Worm (Caenorhabditis elegans) whole organism, L1 larva: Measurements from ENCODE around the gene msp-78.

Experiments
- C04F5.9 ChIP-seq: sonication (generic microtip); optimal IDR thresholded peaks from 2 replicates; lab custom pipeline; 2016; ENCODE audit warnings: missing genetic modification characterization, missing compliant biosample characterization
- C16A3.4 ChIP-seq: fragments of 150-350 bp; optimal IDR thresholded peaks from 2 replicates; lab custom pipeline; 2014; ENCODE audit warnings: missing biosample characterization, missing genetic modification characterization
- F16B12.6 ChIP-seq: fragments of 150-350 bp; optimal IDR thresholded peaks from 2 replicates; lab custom pipeline; 2014; ENCODE audit warnings: missing biosample characterization, missing genetic modification characterization
- aly-2 ChIP-seq: fragments of 150-350 bp; optimal IDR thresholded peaks from 2 replicates; lab custom pipeline; 2014; ENCODE audit warnings: missing biosample characterization, missing genetic modification characterization
- ama-1 ChIP-seq: fragments of 150-350 bp; optimal IDR thresholded peaks from 2 replicates; lab custom pipeline; 2014
- ceh-63 ChIP-seq: fragments of 200-800 bp; sonication (Bioruptor generic); optimal IDR thresholded peaks from 2 replicates; lab custom pipeline; 2018; ENCODE audit warnings: mild to moderate bottlenecking, missing genetic modification characterization, missing compliant biosample characterization
- ceh-90 ChIP-seq: sonication (generic microtip); optimal IDR thresholded peaks from 2 replicates; lab custom pipeline; 2016; ENCODE audit warnings: missing genetic modification characterization, missing compliant biosample characterization
- ces-1 ChIP-seq: fragments of 150-350 bp; optimal IDR thresholded peaks from 2 replicates; lab custom pipeline; 2014; ENCODE audit warnings: missing biosample characterization, missing genetic modification reagents, missing genetic modification characterization
- dpl-1 ChIP-seq, 3 experiments: fragments of 150-350 bp in 2 of 3; sonication (generic microtip) in 1 of 3; optimal IDR thresholded peaks; 2 replicates each; lab custom pipeline; 2014 to 2017; ENCODE audit warnings: missing biosample characterization in 3 of 3, missing genetic modification characterization in 3 of 3, missing genetic modification reagents in 3 of 3
- efl-3 ChIP-seq: fragments of 200-800 bp; sonication (Bioruptor generic); optimal IDR thresholded peaks from 2 replicates; lab custom pipeline; 2018; ENCODE audit warnings: mild to moderate bottlenecking, missing genetic modification characterization, missing compliant biosample characterization
- egl-13 ChIP-seq: sonication (generic microtip); optimal IDR thresholded peaks from 2 replicates; lab custom pipeline; 2016; ENCODE audit warnings: missing genotype, missing genetic modification reagents, missing genetic modification characterization, missing compliant biosample characterization
- ets-5 ChIP-seq: fragments of 200-800 bp; sonication (Bioruptor generic); IDR thresholded peaks from 2 replicates; pipeline ENCODE4 v1.3.6; 2022; ENCODE audit warnings: missing genetic modification characterization, missing compliant biosample characterization
- fkh-8 ChIP-seq: sonication (generic microtip); optimal IDR thresholded peaks from 2 replicates; lab custom pipeline; 2016; ENCODE audit warnings: mild to moderate bottlenecking, missing genetic modification characterization, missing compliant biosample characterization
- fos-1 ChIP-seq: fragments of 150-350 bp; optimal IDR thresholded peaks from 2 replicates; lab custom pipeline; 2014; ENCODE audit warnings: missing biosample characterization, missing genetic modification characterization
- hlh-17 ChIP-seq: fragments of 200-800 bp; sonication (Bioruptor generic); optimal IDR thresholded peaks from 2 replicates; lab custom pipeline; 2018; ENCODE audit warnings: missing genetic modification characterization, mild to moderate bottlenecking, missing compliant biosample characterization, moderate library complexity, borderline replicate concordance
- hpl-2 ChIP-seq: fragments of 150-350 bp; optimal IDR thresholded peaks from 2 replicates; lab custom pipeline; 2014; ENCODE audit warnings: missing biosample characterization, missing genetic modification reagents, missing genetic modification characterization
- irx-1 ChIP-seq: sonication (generic microtip); optimal IDR thresholded peaks from 2 replicates; lab custom pipeline; 2016; ENCODE audit warnings: missing genetic modification characterization, missing compliant biosample characterization
- isw-1 ChIP-seq: fragments of 200-800 bp; sonication (Bioruptor generic); IDR thresholded peaks from 2 replicates; pipeline ENCODE4 v1.3.6; 2022; ENCODE audit warnings: missing genetic modification characterization, missing compliant biosample characterization
- jun-1 ChIP-seq: fragments of 150-350 bp; optimal IDR thresholded peaks from 2 replicates; lab custom pipeline; 2014; ENCODE audit warnings: missing biosample characterization, missing genetic modification reagents, missing genetic modification characterization
- lin-13 ChIP-seq: fragments of 150-350 bp; optimal IDR thresholded peaks from 2 replicates; lab custom pipeline; 2014; ENCODE audit warnings: missing biosample characterization, missing genetic modification reagents, missing genetic modification characterization
- lin-14 ChIP-seq: fragments of 200-800 bp; sonication (Bioruptor generic); optimal IDR thresholded peaks from 2 replicates; lab custom pipeline; 2018; ENCODE audit warnings: mild to moderate bottlenecking, missing genetic modification characterization, moderate library complexity, missing compliant biosample characterization
- lin-15B ChIP-seq: fragments of 150-350 bp; sonication (generic microtip); optimal IDR thresholded peaks from 3 replicates; lab custom pipeline; 2014; ENCODE audit warnings: missing biosample characterization, missing genetic modification characterization
- lin-35 ChIP-seq, 2 experiments: fragments of 150-350 bp; optimal IDR thresholded peaks; 2 replicates each; lab custom pipeline; 2014; ENCODE audit warnings: missing biosample characterization in 2 of 2, missing genetic modification characterization in 2 of 2, missing genetic modification reagents in 2 of 2
- lin-39 ChIP-seq: fragments of 150-350 bp; optimal IDR thresholded peaks from 2 replicates; lab custom pipeline; 2014; ENCODE audit warnings: missing biosample characterization, missing genetic modification reagents, missing genetic modification characterization
- lir-3 ChIP-seq: sonication (generic microtip); optimal IDR thresholded peaks from 2 replicates; lab custom pipeline; 2016; ENCODE audit warnings: mild to moderate bottlenecking, missing genetic modification characterization, moderate library complexity, missing compliant biosample characterization; ENCODE audit not compliant: poor library complexity
- mdl-1 ChIP-seq, 2 experiments: fragments of 150-350 bp; optimal IDR thresholded peaks; 2 replicates each; lab custom pipeline; 2014 to 2017; ENCODE audit warnings: missing biosample characterization in 2 of 2, missing genetic modification characterization in 2 of 2, inconsistent platforms in 1 of 2
- mep-1 ChIP-seq: fragments of 150-350 bp; optimal IDR thresholded peaks from 2 replicates; lab custom pipeline; 2014; ENCODE audit warnings: missing biosample characterization, missing genetic modification characterization
- nhr-11 ChIP-seq: fragments of 150-350 bp; optimal IDR thresholded peaks from 2 replicates; lab custom pipeline; 2014; ENCODE audit warnings: missing biosample characterization, missing genetic modification characterization
- nhr-12 ChIP-seq: sonication (generic microtip); optimal IDR thresholded peaks from 2 replicates; lab custom pipeline; 2017; ENCODE audit warnings: missing biosample characterization, missing genetic modification characterization
- nhr-19 ChIP-seq: fragments of 200-800 bp; sonication (Bioruptor generic); conservative IDR thresholded peaks from 2 replicates; pipeline ENCODE4 v1.3.6; 2022; ENCODE audit warnings: missing genetic modification characterization, missing compliant biosample characterization
- nhr-20 ChIP-seq: sonication (generic microtip); optimal IDR thresholded peaks from 2 replicates; lab custom pipeline; 2016; ENCODE audit warnings: mild to moderate bottlenecking, missing genetic modification characterization, missing compliant biosample characterization
- nhr-237 ChIP-seq: fragments of 150-350 bp; optimal IDR thresholded peaks from 2 replicates; lab custom pipeline; 2014; ENCODE audit warnings: missing biosample characterization, missing genetic modification characterization
- nhr-28 ChIP-seq: fragments of 150-350 bp; optimal IDR thresholded peaks from 2 replicates; lab custom pipeline; 2014; ENCODE audit warnings: missing biosample characterization, missing genetic modification characterization
- nhr-71 ChIP-seq: sonication (generic microtip); optimal IDR thresholded peaks from 2 replicates; lab custom pipeline; 2016; ENCODE audit warnings: mild to moderate bottlenecking, missing genetic modification characterization, moderate library complexity, missing compliant biosample characterization
- nhr-84 ChIP-seq: sonication (generic microtip); optimal IDR thresholded peaks from 2 replicates; lab custom pipeline; 2017; ENCODE audit warnings: missing biosample characterization, missing genetic modification characterization
- nhr-85 ChIP-seq: sonication (generic microtip); peaks from one replicate; lab custom pipeline; 2016; ENCODE audit warnings: missing genetic modification characterization, inconsistent platforms, missing compliant biosample characterization
- nhr-90 ChIP-seq: sonication (generic microtip); optimal IDR thresholded peaks from 2 replicates; lab custom pipeline; 2016; ENCODE audit warnings: mild to moderate bottlenecking, missing genetic modification characterization, missing compliant biosample characterization; ENCODE audit not compliant: poor library complexity
- pag-3 ChIP-seq: sonication (generic microtip); optimal IDR thresholded peaks from 2 replicates; lab custom pipeline; 2017; ENCODE audit warnings: missing genetic modification characterization, mild to moderate bottlenecking, missing compliant biosample characterization, antibody characterized with exemption, borderline replicate concordance; ENCODE audit not compliant: insufficient read depth
- pax-3 ChIP-seq: fragments of 200-800 bp; sonication (Bioruptor generic); optimal IDR thresholded peaks from 2 replicates; lab custom pipeline; 2018; ENCODE audit warnings: mild to moderate bottlenecking, missing genetic modification characterization, moderate library complexity, missing compliant biosample characterization
- pqm-1 ChIP-seq: sonication (generic microtip); optimal IDR thresholded peaks from 3 replicates; lab custom pipeline; 2017; ENCODE audit warnings: missing biosample characterization, missing genetic modification characterization
- snu-23 ChIP-seq: sonication (generic microtip); optimal IDR thresholded peaks from 2 replicates; lab custom pipeline; 2016; ENCODE audit warnings: missing genetic modification characterization, missing compliant biosample characterization
- swsn-7 ChIP-seq: sonication (generic microtip); optimal IDR thresholded peaks from 2 replicates; lab custom pipeline; 2016; ENCODE audit warnings: missing genetic modification characterization, missing compliant biosample characterization
- tbx-2 ChIP-seq: sonication (generic microtip); optimal IDR thresholded peaks from 2 replicates; lab custom pipeline; 2016; ENCODE audit warnings: missing genetic modification characterization, missing compliant biosample characterization
- tlp-1 ChIP-seq: fragments of 150-350 bp; optimal IDR thresholded peaks from 2 replicates; lab custom pipeline; 2014; ENCODE audit warnings: missing biosample characterization, missing genetic modification characterization
- unc-30 ChIP-seq: sonication (generic microtip); optimal IDR thresholded peaks from 2 replicates; lab custom pipeline; 2017; ENCODE audit warnings: missing biosample characterization, missing genetic modification characterization
- unc-62 ChIP-seq: fragments of 150-350 bp; optimal IDR thresholded peaks from 2 replicates; lab custom pipeline; 2014; ENCODE audit warnings: missing biosample characterization, missing genetic modification reagents, missing genetic modification characterization
- unc-86 ChIP-seq: sonication (generic microtip); optimal IDR thresholded peaks from 2 replicates; lab custom pipeline; 2016; ENCODE audit warnings: missing genetic modification characterization, missing compliant biosample characterization
- xbp-1 ChIP-seq: sonication (generic microtip); optimal IDR thresholded peaks from 2 replicates; lab custom pipeline; 2016; ENCODE audit warnings: missing genetic modification characterization, missing compliant biosample characterization
- ztf-4 ChIP-seq: fragments of 150-350 bp; optimal IDR thresholded peaks from 2 replicates; lab custom pipeline; 2014; ENCODE audit warnings: missing biosample characterization, missing genetic modification characterization

msp-78 gene

ce11 chrIV:9777535-9777934 lies 7.7 kb downstream of the msp-78 start, which contains the start of gene sna-2 (continued):
- TF ChIP-seq ztf-4 (tag; lab: Kevin White, UChicago) (no peak), nhr-12 (tag; lab: Kevin White, UChicago) (no peak), irx-1 (tag; lab: Kevin White, UChicago) (peak; percentile 51), swsn-7 (peak; percentile 35), C16A3.4 (peak; percentile 65), snu-23 (GFP tag; lab: Kevin White, UChicago) (peak; percentile 37), pag-3 (tag; lab: Kevin White, UChicago) (no peak), pqm-1 (no peak), tlp-1 (tag; lab: Kevin White, UChicago) (no peak), lin-14 (peak; percentile 56), nhr-19 (GFP tag; lab: Robert Waterston, UW) (no peak), xbp-1 (tag; lab: Kevin White, UChicago) (peak; percentile 49), jun-1 (tag; lab: Kevin White, UChicago) (no peak), mdl-1 (tag; optimal IDR thresholded peaks at IDR 0.05; lab: Kevin White, UChicago) (no peak), lin-13 (no peak), ceh-90 (tag; lab: Kevin White, UChicago) (peak; percentile 80), ces-1 (GFP tag; lab: Kevin White, UChicago) (no peak), aly-2 (no peak), lin-35 (GFP tag; optimal IDR thresholded peaks at IDR 0.05; lab: Kevin White, UChicago) (peak; percentile 93 to 96), lin-15B (peak; percentile 51), lir-3 (tag; lab: Kevin White, UChicago) (peak; percentile 83), pax-3 (tag; lab: Kevin White, UChicago) (peak; percentile 66), unc-86 (no peak), hpl-2 (GFP tag; lab: Kevin White, UChicago) (no peak), isw-1 (GFP tag; lab: Robert Waterston, UW) (peak; percentile 33; the same call in 1 of the 2 replicates), nhr-11 (tag; lab: Kevin White, UChicago) (no peak), nhr-85 (tag; lab: Kevin White, UChicago) (peak; percentile 79), nhr-71 (peak; percentile 65), ceh-63 (no peak), lin-39 (tag; lab: Kevin White, UChicago) (no peak), C04F5.9 (tag; lab: Kevin White, UChicago) (no peak), fkh-8 (tag; lab: Kevin White, UChicago) (no peak), nhr-84 (tag; lab: Kevin White, UChicago) (no peak), F16B12.6 (no peak), nhr-237 (tag; lab: Kevin White, UChicago) (no peak), unc-30 (tag; lab: Kevin White, UChicago) (no peak), nhr-90 (peak; percentile 33), nhr-20 (tag; lab: Kevin White, UChicago) (peak; percentile 47), mep-1 (tag; lab: Kevin White, UChicago) (peak; percentile 55), efl-3 (GFP tag; lab: Kevin White, UChicago) (no peak), fos-1 (peak; percentile 30), ets-5 (GFP tag; lab: Robert Waterston, UW) (no peak), dpl-1 (GFP tag; optimal IDR thresholded peaks at IDR 0.05; lab: Kevin White, UChicago) (peak; percentile 87 to 95 (median 91))

- no peak for TF ChIP-seq swsn-7
- TF ChIP-seq egl-13: no peak
- TF ChIP-seq hlh-17: no peak
- no peak for TF ChIP-seq ama-1
- no peak for TF ChIP-seq snu-23 (GFP tag; lab: Kevin White, UChicago)
- no peak for TF ChIP-seq unc-62 (GFP tag; lab: Kevin White, UChicago)
- TF ChIP-seq nhr-11 (tag; lab: Kevin White, UChicago): no peak
- TF ChIP-seq nhr-28 (tag; lab: Kevin White, UChicago): no peak
- TF ChIP-seq tbx-2 (tag; lab: Kevin White, UChicago): no peak
- no peak for TF ChIP-seq xbp-1 (tag; lab: Kevin White, UChicago)
- TF ChIP-seq, all 84 proteins: peak for 0
Observed at ce11 chrIV:9778016-9778415, 8.2 kb downstream of the msp-78 start, which contains the start of gene T13F2.6. Gene T13F2.6, plus strand, starts transcription at chrIV:9778321.
